Fruit fly (Drosophila melanogaster): Measurements from ENCODE around the gene CG6696.

DNA sequence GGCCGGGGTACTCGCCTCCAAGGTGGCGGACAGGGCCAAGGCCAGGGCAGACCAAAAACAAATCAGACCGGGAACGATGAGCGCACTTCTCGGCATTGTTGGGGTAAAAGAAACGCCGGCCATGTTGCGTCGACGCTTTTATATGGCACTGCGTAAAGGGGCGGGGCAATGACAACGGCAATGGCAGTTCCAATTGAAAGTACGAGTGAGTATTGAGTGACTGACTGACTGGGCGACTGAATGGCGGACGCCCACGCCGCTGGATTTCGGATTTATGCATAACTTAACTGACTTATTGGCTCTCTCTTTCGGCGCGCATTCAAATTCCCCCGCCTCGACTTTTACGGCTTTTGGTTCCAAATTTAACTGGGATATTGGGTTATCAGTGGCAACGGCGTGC is at the start of gene CG6696:
- TF ChIP-seq PHDP (tag; optimal IDR thresholded peaks at IDR 0.05) = no peak
- TF ChIP-seq toy (GFP tag; IDR thresholded peaks at IDR 0.05) = no peak
- TF ChIP-seq HLH4C (GFP tag; IDR thresholded peaks at IDR 0.05; ENCODE audit: partially characterized antibody) = no peak
- no peak for TF ChIP-seq sd (tag; optimal IDR thresholded peaks at IDR 0.05)
- no peak for TF ChIP-seq ssp (GFP tag; IDR thresholded peaks at IDR 0.05)
- no peak for TF ChIP-seq CG4360 (GFP tag; IDR thresholded peaks at IDR 0.05)
- no peak for TF ChIP-seq prd (optimal IDR thresholded peaks at IDR 0.05)
- no peak for TF ChIP-seq prd (GFP tag; IDR thresholded peaks at IDR 0.05)
- TF ChIP-seq CG7963 (GFP tag; IDR thresholded peaks at IDR 0.05; ENCODE audit: partially characterized antibody) = no peak
- TF ChIP-seq dan (GFP tag; IDR thresholded peaks at IDR 0.05) = no peak
- no peak for TF ChIP-seq CG10274 (GFP tag; optimal IDR thresholded peaks at IDR 0.05)
- no peak for TF ChIP-seq CG6683 (GFP tag; optimal IDR thresholded peaks at IDR 0.05)
- no peak for TF ChIP-seq CG7786 (GFP tag; optimal IDR thresholded peaks at IDR 0.05)
- TF ChIP-seq Lhr (GFP tag; optimal IDR thresholded peaks at IDR 0.05) = no peak
- TF ChIP-seq salm (tag; optimal IDR thresholded peaks at IDR 0.05) = no peak

Data from whole organism, embryonic.